Fruit fly (Drosophila melanogaster) whole organism, embryonic: ENCODE measurements around the gene serp.

Experiments
- B-H1 ChIP-seq: fragments of 200-800 bp; sonication (Bioruptor generic); IDR thresholded peaks from 3 replicates; pipeline ENCODE4 v1.3.6; 2022; ENCODE audit warnings: missing biosample characterization, missing genetic modification characterization
- Bteb2 ChIP-seq: fragments of 200-800 bp; sonication (Bioruptor generic); optimal IDR thresholded peaks from 2 replicates; lab custom pipeline; 2016; ENCODE audit warnings: missing biosample characterization, missing genetic modification characterization
- CG10147 ChIP-seq: fragments of 200-800 bp; sonication (Bioruptor generic); optimal IDR thresholded peaks from 2 replicates; lab custom pipeline; 2019; ENCODE audit warnings: missing biosample characterization, mild to moderate bottlenecking, missing genetic modification characterization, moderate library complexity
- CG10267 ChIP-seq: fragments of 200-800 bp; sonication (Bioruptor generic); optimal IDR thresholded peaks from 2 replicates; lab custom pipeline; 2018; ENCODE audit warnings: missing biosample characterization, mild to moderate bottlenecking, missing genetic modification characterization, moderate library complexity
- CG10462 ChIP-seq: fragments of 200-800 bp; sonication (Bioruptor generic); optimal IDR thresholded peaks from 2 replicates; lab custom pipeline; 2016; ENCODE audit warnings: missing biosample characterization, missing genetic modification characterization
- CG12104 ChIP-seq: fragments of 200-800 bp; sonication (Bioruptor generic); optimal IDR thresholded peaks from 3 replicates; lab custom pipeline; 2016; ENCODE audit warnings: missing biosample characterization, missing genetic modification characterization
- CG15011 ChIP-seq: fragments of 200-800 bp; sonication (Bioruptor generic); optimal IDR thresholded peaks from 3 replicates; lab custom pipeline; 2018; ENCODE audit warnings: missing biosample characterization, mild to moderate bottlenecking, missing genetic modification characterization
- CG1529 ChIP-seq: fragments of 200-800 bp; sonication (Bioruptor generic); optimal IDR thresholded peaks from 3 replicates; lab custom pipeline; 2018; ENCODE audit warnings: missing biosample characterization, missing genetic modification characterization
- CG15479 ChIP-seq: fragments of 200-800 bp; sonication (Bioruptor generic); optimal IDR thresholded peaks from 3 replicates; lab custom pipeline; 2019; ENCODE audit warnings: missing biosample characterization, mild to moderate bottlenecking, missing genetic modification characterization, moderate library complexity
- CG1603 ChIP-seq: fragments of 200-800 bp; sonication (Bioruptor generic); optimal IDR thresholded peaks from 2 replicates; lab custom pipeline; 2019; ENCODE audit warnings: missing biosample characterization, mild to moderate bottlenecking, missing genetic modification characterization, moderate library complexity
- CG17385 ChIP-seq: fragments of 200-800 bp; sonication (Bioruptor generic); optimal IDR thresholded peaks from 3 replicates; lab custom pipeline; 2018; ENCODE audit warnings: missing biosample characterization, mild to moderate bottlenecking, missing genetic modification characterization
- CG17612 ChIP-seq: fragments of 200-800 bp; sonication (Bioruptor generic); IDR thresholded peaks from 2 replicates; pipeline ENCODE4 v1.3.6; 2022; ENCODE audit warnings: missing biosample characterization, missing genetic modification characterization
- CG18476 ChIP-seq: fragments of 200-800 bp; sonication (Bioruptor generic); optimal IDR thresholded peaks from 2 replicates; lab custom pipeline; 2016; ENCODE audit warnings: missing biosample characterization, mild to moderate bottlenecking, missing genetic modification characterization
- CG18619 ChIP-seq: fragments of 200-800 bp; sonication (Bioruptor generic); optimal IDR thresholded peaks from 3 replicates; lab custom pipeline; 2017; ENCODE audit warnings: missing biosample characterization, mild to moderate bottlenecking, missing genetic modification characterization
- CG2129 ChIP-seq: fragments of 200-800 bp; sonication (Bioruptor generic); IDR thresholded peaks from 2 replicates; pipeline ENCODE4 v1.3.6; 2022; ENCODE audit warnings: missing biosample characterization, missing genetic modification characterization; ENCODE audit not compliant: partially characterized antibody
- CG32772 ChIP-seq: fragments of 200-800 bp; sonication (Bioruptor generic); IDR thresholded peaks from 2 replicates; pipeline ENCODE4 v1.3.6; 2022; ENCODE audit warnings: missing biosample characterization, missing genetic modification characterization
- CG33213 ChIP-seq: fragments of 200-800 bp; sonication (Bioruptor generic); optimal IDR thresholded peaks from 3 replicates; lab custom pipeline; 2016; ENCODE audit warnings: missing biosample characterization, missing genetic modification characterization
- CG7556 ChIP-seq: fragments of 200-800 bp; sonication (Bioruptor generic); optimal IDR thresholded peaks from 2 replicates; lab custom pipeline; 2017; ENCODE audit warnings: missing biosample characterization, mild to moderate bottlenecking, missing genetic modification characterization
- CG7963 ChIP-seq: fragments of 200-800 bp; sonication (Bioruptor generic); IDR thresholded peaks from 3 replicates; pipeline ENCODE4 v1.3.6; 2022; ENCODE audit warnings: missing biosample characterization, missing genetic modification characterization; ENCODE audit not compliant: partially characterized antibody
- CG7987 ChIP-seq: fragments of 200-800 bp; sonication (Bioruptor generic); optimal IDR thresholded peaks from 2 replicates; lab custom pipeline; 2018; ENCODE audit warnings: missing biosample characterization, mild to moderate bottlenecking, missing genetic modification characterization, moderate library complexity
- CG9727 ChIP-seq: fragments of 200-800 bp; sonication (Bioruptor generic); optimal IDR thresholded peaks from 3 replicates; lab custom pipeline; 2017; ENCODE audit warnings: missing biosample characterization, mild to moderate bottlenecking, missing genetic modification characterization
- CG9797 ChIP-seq: fragments of 200-800 bp; sonication (Bioruptor generic); optimal IDR thresholded peaks from 3 replicates; lab custom pipeline; 2018; ENCODE audit warnings: missing biosample characterization, mild to moderate bottlenecking, missing genetic modification characterization
- Camta ChIP-seq: fragments of 200-800 bp; sonication (Bioruptor generic); optimal IDR thresholded peaks from 2 replicates; lab custom pipeline; 2016; ENCODE audit warnings: missing biosample characterization, missing genetic modification characterization
- D ChIP-seq, 2 experiments: fragments of 200-800 bp in 1 of 2; fragments of >200 bp in 1 of 2; sonication (Bioruptor generic) in 1 of 2; optimal IDR thresholded peaks; 2 replicates in 1 of 2; 3 replicates in 1 of 2; lab custom pipeline; 2017; ENCODE audit warnings: mild to moderate bottlenecking in 1 of 2, missing biosample characterization in 1 of 2, missing genetic modification characterization in 1 of 2, missing genetic modification reagents in 1 of 2
- Doc2 ChIP-seq: fragments of 200-800 bp; sonication (Bioruptor generic); IDR thresholded peaks from 2 replicates; pipeline ENCODE4 v1.3.6; 2022; ENCODE audit warnings: missing biosample characterization, missing genetic modification characterization
- Elba2 ChIP-seq: fragments of 200-800 bp; sonication (Bioruptor generic); optimal IDR thresholded peaks from 3 replicates; lab custom pipeline; 2016; ENCODE audit warnings: missing biosample characterization, missing genetic modification characterization
- HLHmδ ChIP-seq: fragments of 200-800 bp; sonication (Bioruptor generic); optimal IDR thresholded peaks from 2 replicates; lab custom pipeline; 2018; ENCODE audit warnings: missing biosample characterization, mild to moderate bottlenecking, missing genetic modification characterization, moderate library complexity
- MTF-1 ChIP-seq: fragments of 200-800 bp; sonication (Bioruptor generic); optimal IDR thresholded peaks from 2 replicates; lab custom pipeline; 2018; ENCODE audit warnings: missing biosample characterization, mild to moderate bottlenecking, missing genetic modification characterization, borderline replicate concordance
- Rx ChIP-seq: fragments of 200-800 bp; sonication (Bioruptor generic); IDR thresholded peaks from 2 replicates; pipeline ENCODE4 v1.3.6; 2022; ENCODE audit warnings: missing biosample characterization, missing genetic modification characterization
- Spps ChIP-seq: fragments of 200-800 bp; sonication (Bioruptor generic); optimal IDR thresholded peaks from 2 replicates; lab custom pipeline; 2018; ENCODE audit warnings: missing biosample characterization, mild to moderate bottlenecking, missing genetic modification characterization
- Sry-β ChIP-seq: fragments of 200-800 bp; sonication (Bioruptor generic); optimal IDR thresholded peaks from 2 replicates; lab custom pipeline; 2018; ENCODE audit warnings: missing biosample characterization, mild to moderate bottlenecking, missing genetic modification characterization, moderate library complexity
- YL-1 ChIP-seq: fragments of 200-800 bp; sonication (Bioruptor generic); optimal IDR thresholded peaks from 3 replicates; lab custom pipeline; 2017; ENCODE audit warnings: missing biosample characterization, mild to moderate bottlenecking, missing genetic modification characterization
- br ChIP-seq: fragments of >200 bp; optimal IDR thresholded peaks from 2 replicates; lab custom pipeline; 2017
- caup ChIP-seq: fragments of 200-800 bp; sonication (Bioruptor generic); optimal IDR thresholded peaks from 3 replicates; lab custom pipeline; 2017; ENCODE audit warnings: missing biosample characterization, mild to moderate bottlenecking, missing genetic modification characterization, moderate library complexity; ENCODE audit not compliant: severe bottlenecking
- disco-r ChIP-seq: fragments of 200-800 bp; sonication (Bioruptor generic); optimal IDR thresholded peaks from 2 replicates; lab custom pipeline; 2016; ENCODE audit warnings: missing biosample characterization, missing genetic modification characterization
- dysf ChIP-seq: fragments of 200-800 bp; sonication (Bioruptor generic); IDR thresholded peaks from 3 replicates; pipeline ENCODE4 v1.3.6; 2022; ENCODE audit warnings: missing biosample characterization, missing genetic modification characterization
- fu2 ChIP-seq: fragments of 200-800 bp; sonication (Bioruptor generic); optimal IDR thresholded peaks from 2 replicates; lab custom pipeline; 2016; ENCODE audit warnings: missing biosample characterization, missing genetic modification characterization
- jumu ChIP-seq: fragments of 200-800 bp; sonication (Bioruptor generic); optimal IDR thresholded peaks from 3 replicates; lab custom pipeline; 2016; ENCODE audit warnings: missing biosample characterization, missing genetic modification characterization
- kay ChIP-seq: fragments of 200-800 bp; sonication (Bioruptor generic); optimal IDR thresholded peaks from 2 replicates; lab custom pipeline; 2016; ENCODE audit warnings: missing biosample characterization, missing genetic modification characterization
- ranshi ChIP-seq: fragments of 200-800 bp; sonication (Bioruptor generic); IDR thresholded peaks from 2 replicates; pipeline ENCODE4 v1.3.6; 2022; ENCODE audit warnings: missing biosample characterization, missing genetic modification characterization
- rib ChIP-seq: fragments of 200-800 bp; sonication (Bioruptor generic); IDR thresholded peaks from 2 replicates; pipeline ENCODE4 v1.3.6; 2022; ENCODE audit warnings: missing biosample characterization, missing genetic modification characterization
- ro ChIP-seq: fragments of 200-800 bp; sonication (Bioruptor generic); IDR thresholded peaks from 2 replicates; pipeline ENCODE4 v1.3.6; 2022; ENCODE audit warnings: missing biosample characterization, missing genetic modification characterization
- schlank ChIP-seq: fragments of 200-800 bp; sonication (Bioruptor generic); optimal IDR thresholded peaks from 2 replicates; lab custom pipeline; 2018; ENCODE audit warnings: missing biosample characterization, mild to moderate bottlenecking, missing genetic modification characterization
- sens ChIP-seq: fragments of 200-800 bp; sonication (Bioruptor generic); peaks from one replicate; lab custom pipeline; 2016; ENCODE audit warnings: missing biosample characterization, missing genetic modification characterization
- shn ChIP-seq: fragments of 200-800 bp; sonication (Bioruptor generic); optimal IDR thresholded peaks from 3 replicates; lab custom pipeline; 2016; ENCODE audit warnings: missing biosample characterization, missing genetic modification characterization
- slbo ChIP-seq: fragments of 200-800 bp; sonication (Bioruptor generic); IDR thresholded peaks from 2 replicates; pipeline ENCODE4 v1.3.6; 2022; ENCODE audit warnings: missing biosample characterization, missing genetic modification characterization
- slou ChIP-seq: fragments of 200-800 bp; sonication (Bioruptor generic); optimal IDR thresholded peaks from 3 replicates; lab custom pipeline; 2016; ENCODE audit warnings: missing biosample characterization, missing genetic modification characterization
- sr ChIP-seq: fragments of 200-800 bp; sonication (Bioruptor generic); IDR thresholded peaks from 3 replicates; pipeline ENCODE4 v1.3.6; 2022; ENCODE audit warnings: missing biosample characterization, missing genetic modification characterization
- tll ChIP-seq, 2 experiments: fragments of 200-800 bp in 1 of 2; fragments of >200 bp in 1 of 2; sonication (Bioruptor generic) in 1 of 2; optimal IDR thresholded peaks; 2 replicates each; lab custom pipeline; 2017 to 2019; ENCODE audit warnings: missing biosample characterization in 2 of 2, missing genetic modification characterization in 2 of 2, mild to moderate bottlenecking in 1 of 2, moderate library complexity in 1 of 2
- unpg ChIP-seq: fragments of 200-800 bp; sonication (Bioruptor generic); optimal IDR thresholded peaks from 3 replicates; lab custom pipeline; 2018; ENCODE audit warnings: missing biosample characterization, mild to moderate bottlenecking, missing genetic modification characterization, moderate library complexity
- z ChIP-seq: fragments of 200-800 bp; sonication (Bioruptor generic); IDR thresholded peaks from 3 replicates; pipeline ENCODE4 v1.3.6; 2022; ENCODE audit warnings: missing biosample characterization, missing genetic modification characterization

The serp gene

dm6 chr3L:19687200-19687687, 20.6 kb downstream of the serp start, which contains the start of the genes CG8765 and Gbeta76C (continued):
- TF ChIP-seq caup (peak; percentile 55), z (peak; percentile 27; the same call in 1 of the 3 replicates), kay (peak; percentile 6), CG7963 (no peak), jumu (GFP tag; lab: Kevin White, UChicago) (peak; percentile 39), shn (GFP tag; lab: Kevin White, UChicago) (peak; percentile 27), Camta (GFP tag; lab: Kevin White, UChicago) (no peak), disco-r (no peak), CG18619 (no peak), rib (GFP tag; lab: Robert Waterston, UW) (no peak), Bteb2 (GFP tag; lab: Kevin White, UChicago) (peak; percentile 53), ranshi (GFP tag; lab: Robert Waterston, UW) (peak; percentile 88), CG9797 (GFP tag; lab: Kevin White, UChicago) (peak; percentile 97), schlank (tag; lab: Kevin White, UChicago) (no peak), ro (GFP tag; lab: Robert Waterston, UW) (no peak), CG33213 (GFP tag; lab: Kevin White, UChicago) (peak; percentile 84), sr (no peak), CG1603 (peak; percentile 88), B-H1 (GFP tag; lab: Robert Waterston, UW) (no peak), br (lab: Kevin White, UChicago) (no peak), YL-1 (GFP tag; lab: Kevin White, UChicago) (peak; percentile 77), CG1529 (GFP tag; lab: Kevin White, UChicago) (no peak), Doc2 (GFP tag; lab: Robert Waterston, UW) (no peak), Spps (tag; lab: Kevin White, UChicago) (no peak), slbo (GFP tag; lab: Robert Waterston, UW) (peak; percentile 70), slou (GFP tag; lab: Kevin White, UChicago) (no peak), fu2 (GFP tag; lab: Kevin White, UChicago) (peak; percentile 55), Rx (no peak), CG15011 (GFP tag; lab: Kevin White, UChicago) (no peak), CG10147 (GFP tag; lab: Kevin White, UChicago) (no peak), dysf (GFP tag; lab: Robert Waterston, UW) (peak; percentile 27; the same call in 1 of the 3 replicates), CG17385 (no peak), CG2129 (GFP tag; lab: Robert Waterston, UW) (no peak), CG17612 (GFP tag; lab: Robert Waterston, UW) (no peak), unpg (GFP tag; lab: Kevin White, UChicago) (no peak), CG10462 (no peak), CG15479 (no peak), CG7987 (peak; percentile 51), CG18476 (GFP tag; lab: Kevin White, UChicago) (no peak), Elba2 (peak; percentile 58), MTF-1 (no peak), CG10267 (peak; percentile 98), tll (GFP tag; optimal IDR thresholded peaks at IDR 0.05; lab: Kevin White, UChicago) (peak in 1 of 2 experiments; percentile 1), CG9727 (GFP tag; lab: Kevin White, UChicago) (no peak), D (optimal IDR thresholded peaks at IDR 0.05; lab: Kevin White, UChicago) (peak; percentile 16), D (GFP tag; optimal IDR thresholded peaks at IDR 0.05; lab: Kevin White, UChicago) (no peak), CG32772 (GFP tag; lab: Robert Waterston, UW) (no peak), sens (peak; percentile 47), CG12104 (GFP tag; lab: Kevin White, UChicago) (no peak), HLHmδ (GFP tag; lab: Kevin White, UChicago) (no peak), CG7556 (GFP tag; lab: Kevin White, UChicago) (no peak), Sry-β (GFP tag; lab: Kevin White, UChicago) (no peak)
